Worm (Caenorhabditis elegans) whole organism, L1 larva: ENCODE measurements around the gene hlh-28.
"Not testable (repeated sequence)": the region's sequence is repeated elsewhere in the genome, so short reads cannot be mapped to it uniquely, and the experiment has no call there.

Source experiments
- ama-1 ChIP-seq: fragments of 150-350 bp; optimal IDR thresholded peaks from 2 replicates; lab custom pipeline; 2014
- nhr-11 ChIP-seq: fragments of 150-350 bp; optimal IDR thresholded peaks from 2 replicates; lab custom pipeline; 2014; ENCODE audit warnings: missing biosample characterization, missing genetic modification characterization

DNA sequence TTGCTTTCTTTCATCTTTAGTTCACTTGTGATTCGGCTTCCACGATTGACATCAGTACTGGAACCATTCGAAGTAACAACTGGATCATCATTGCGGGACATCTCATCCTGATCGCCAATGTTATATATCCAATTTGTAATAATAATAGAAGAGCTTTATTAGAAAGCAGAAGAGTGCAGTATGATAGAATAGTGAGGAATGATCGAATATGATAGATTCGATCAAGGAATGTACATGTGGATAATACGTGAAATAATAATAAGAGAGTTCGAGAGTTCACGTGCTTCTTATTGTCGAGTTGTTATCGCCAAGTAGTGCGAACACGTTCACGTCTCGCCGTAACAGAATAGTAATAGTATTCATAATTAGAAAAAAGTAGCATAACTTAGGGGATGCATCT, 28.2 kb downstream of the hlh-28 start, which contains the start of gene F39B3.3:
- not testable (repeated sequence) for TF ChIP-seq nhr-11; ama-1 (lab: Kevin White, UChicago)
